Worm (Caenorhabditis elegans) whole organism, late embryonic: ENCODE results near the gene clec-5.

Source experiments
- F13H6.1 ChIP-seq: sonication (generic microtip); optimal IDR thresholded peaks from 2 replicates; lab custom pipeline; 2016; ENCODE audit warnings: missing genetic modification characterization, missing compliant biosample characterization
- dve-1 ChIP-seq: sonication (generic microtip); optimal IDR thresholded peaks from 2 replicates; lab custom pipeline; 2017; ENCODE audit warnings: antibody characterized with exemption, mild to moderate bottlenecking, missing genetic modification characterization, missing compliant biosample characterization
- elt-4 ChIP-seq: sonication (generic microtip); optimal IDR thresholded peaks from 2 replicates; lab custom pipeline; 2016; ENCODE audit warnings: missing genetic modification characterization, missing compliant biosample characterization

DNA sequence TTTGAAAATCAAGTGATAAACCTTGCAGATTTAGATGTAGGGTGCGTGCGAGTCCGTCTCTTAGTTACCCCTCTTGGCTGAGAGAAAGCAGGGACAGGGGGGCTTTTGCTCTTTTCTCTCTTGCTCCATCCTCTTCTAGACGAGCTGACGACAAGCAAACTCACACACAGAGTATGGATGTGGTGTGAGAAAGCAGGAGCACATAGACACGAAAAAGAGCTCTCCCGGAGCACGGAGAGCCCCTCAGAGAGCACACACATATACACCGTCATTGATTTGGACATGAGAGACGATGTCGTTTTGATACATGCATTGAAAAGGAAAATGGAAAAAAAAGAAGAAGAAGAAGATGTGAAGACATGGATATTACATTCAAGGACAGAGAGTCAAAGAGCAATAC lies 7.7 kb downstream of the clec-5 start:
- TF ChIP-seq elt-4 (tag; lab: Kevin White, UChicago) (no peak), dve-1 (tag; lab: Kevin White, UChicago) (no peak), F13H6.1 (tag; lab: Kevin White, UChicago) (no peak)
